Worm (Caenorhabditis elegans) whole organism, L4 larva: ENCODE measurements around the gene C27H5.2.

Source experiments
- D1046.2 ChIP-seq: fragments of 200-800 bp; sonication (Bioruptor generic); IDR thresholded peaks from 2 replicates; pipeline ENCODE4 v1.3.6; 2022; ENCODE audit warnings: missing genetic modification characterization, missing compliant biosample characterization
- F10B5.3 ChIP-seq: sonication (generic microtip); optimal IDR thresholded peaks from 2 replicates; lab custom pipeline; 2016; ENCODE audit warnings: mild to moderate bottlenecking, missing genetic modification characterization, missing compliant biosample characterization
- F26F4.8 ChIP-seq: fragments of 200-800 bp; sonication (Bioruptor generic); conservative IDR thresholded peaks from 2 replicates; pipeline ENCODE4 v1.3.6; 2022; ENCODE audit warnings: missing genetic modification characterization, missing compliant biosample characterization
- F49E8.2 ChIP-seq: sonication (generic microtip); optimal IDR thresholded peaks from 2 replicates; lab custom pipeline; 2016; ENCODE audit warnings: missing compliant biosample characterization, mild to moderate bottlenecking, missing genetic modification characterization, borderline replicate concordance
- R02D3.7 ChIP-seq: fragments of 150-350 bp; sonication (generic microtip); optimal IDR thresholded peaks from 3 replicates; lab custom pipeline; 2014; ENCODE audit warnings: missing biosample characterization, missing genetic modification characterization
- Y105C5A.15 ChIP-seq: fragments of 200-800 bp; sonication (Bioruptor generic); IDR thresholded peaks from 2 replicates; pipeline ENCODE4 v1.3.6; 2022; ENCODE audit warnings: missing genetic modification characterization, missing compliant biosample characterization
- Y48G9A.11 ChIP-seq: fragments of 200-800 bp; sonication (Bioruptor generic); IDR thresholded peaks from 2 replicates; pipeline ENCODE4 v1.3.6; 2022; ENCODE audit warnings: missing genetic modification reagents, missing genetic modification characterization, missing compliant biosample characterization
- Y75B8A.6 ChIP-seq: fragments of 200-800 bp; sonication (Bioruptor generic); IDR thresholded peaks from 2 replicates; pipeline ENCODE4 v1.3.6; 2022; ENCODE audit warnings: missing genetic modification reagents, missing genetic modification characterization, missing compliant biosample characterization
- ZK337.2 ChIP-seq: fragments of 200-800 bp; sonication (Bioruptor generic); IDR thresholded peaks from 2 replicates; pipeline ENCODE4 v1.3.6; 2022; ENCODE audit warnings: missing genetic modification reagents, missing genetic modification characterization, missing compliant biosample characterization
- ZK546.5 ChIP-seq, 2 experiments: sonication (generic microtip); optimal IDR thresholded peaks; 2 replicates each; lab custom pipeline; 2017; ENCODE audit warnings: missing biosample characterization in 2 of 2, missing genetic modification characterization in 2 of 2
- aly-2 ChIP-seq: sonication (generic microtip); optimal IDR thresholded peaks from 2 replicates; lab custom pipeline; 2018; ENCODE audit warnings: missing biosample characterization, missing genetic modification characterization
- ama-1 ChIP-seq: fragments of 150-350 bp; optimal IDR thresholded peaks from 2 replicates; lab custom pipeline; 2014; ENCODE audit warnings: inconsistent platforms, mixed read lengths
- ceh-20 ChIP-seq: fragments of 200-800 bp; sonication (Bioruptor generic); IDR thresholded peaks from 2 replicates; pipeline ENCODE4 v1.3.6; 2022; ENCODE audit warnings: missing genetic modification reagents, missing genetic modification characterization, missing compliant biosample characterization
- ceh-62 ChIP-seq: sonication (generic microtip); optimal IDR thresholded peaks from 2 replicates; lab custom pipeline; 2017; ENCODE audit warnings: missing biosample characterization, missing genetic modification characterization
- ceh-82 ChIP-seq: sonication (generic microtip); optimal IDR thresholded peaks from 2 replicates; lab custom pipeline; 2017; ENCODE audit warnings: missing biosample characterization, missing genetic modification characterization
- ces-1 ChIP-seq: fragments of 150-350 bp; sonication (generic microtip); optimal IDR thresholded peaks from 4 replicates; lab custom pipeline; 2014; ENCODE audit warnings: missing biosample characterization, missing genetic modification reagents, missing genetic modification characterization
- cey-2 ChIP-seq: sonication (generic microtip); optimal IDR thresholded peaks from 3 replicates; lab custom pipeline; 2017; ENCODE audit warnings: missing genetic modification characterization, mild to moderate bottlenecking, missing compliant biosample characterization, antibody characterized with exemption, borderline replicate concordance; ENCODE audit not compliant: insufficient read depth
- daf-8 ChIP-seq: fragments of 200-800 bp; sonication (Bioruptor generic); IDR thresholded peaks from 2 replicates; pipeline ENCODE4 v1.3.6; 2022; ENCODE audit warnings: missing genetic modification characterization, missing compliant biosample characterization
- dmd-6 ChIP-seq: fragments of 200-800 bp; sonication (Bioruptor generic); IDR thresholded peaks from 2 replicates; pipeline ENCODE4 v1.3.6; 2022; ENCODE audit warnings: missing genetic modification reagents, missing genetic modification characterization, missing compliant biosample characterization
- dmd-9 ChIP-seq: fragments of 200-800 bp; sonication (Bioruptor generic); IDR thresholded peaks from 2 replicates; pipeline ENCODE4 v1.3.6; 2022; ENCODE audit warnings: missing genetic modification reagents, missing genetic modification characterization, missing compliant biosample characterization
- egl-27 ChIP-seq: sonication (generic microtip); optimal IDR thresholded peaks from 3 replicates; lab custom pipeline; 2017; ENCODE audit warnings: missing biosample characterization, missing genetic modification reagents, missing genetic modification characterization
- egl-43 ChIP-seq: fragments of 200-800 bp; sonication (Bioruptor generic); IDR thresholded peaks from 2 replicates; pipeline ENCODE4 v1.3.6; 2022; ENCODE audit warnings: missing genetic modification reagents, missing genetic modification characterization, missing compliant biosample characterization
- hif-1 ChIP-seq, 2 experiments: sonication (generic microtip); optimal IDR thresholded peaks; 2 replicates each; lab custom pipeline; 2016 to 2017; ENCODE audit warnings: missing compliant biosample characterization in 2 of 2, missing genetic modification characterization in 2 of 2, missing genetic modification reagents in 2 of 2, missing genotype in 2 of 2, mild to moderate bottlenecking in 1 of 2
- jun-1 ChIP-seq: fragments of 150-350 bp; optimal IDR thresholded peaks from 2 replicates; lab custom pipeline; 2014; ENCODE audit warnings: missing biosample characterization, missing genetic modification reagents, missing genetic modification characterization
- lim-7 ChIP-seq: fragments of 200-800 bp; sonication (Bioruptor generic); IDR thresholded peaks from 2 replicates; pipeline ENCODE4 v1.3.6; 2022; ENCODE audit warnings: missing genetic modification characterization, missing compliant biosample characterization
- lin-1 ChIP-seq: fragments of 200-800 bp; sonication (Bioruptor generic); IDR thresholded peaks from 2 replicates; pipeline ENCODE4 v1.3.6; 2022; ENCODE audit warnings: missing genetic modification reagents, missing genetic modification characterization, missing compliant biosample characterization
- lsy-2 ChIP-seq, 2 experiments: fragments of 150-350 bp in 1 of 2; sonication (generic microtip) in 1 of 2; optimal IDR thresholded peaks; 2 replicates each; lab custom pipeline; 2014 to 2017; ENCODE audit warnings: missing biosample characterization in 2 of 2, missing genetic modification characterization in 2 of 2
- mdl-1 ChIP-seq, 2 experiments: fragments of 150-350 bp in 1 of 2; sonication (generic microtip) in 1 of 2; optimal IDR thresholded peaks; 2 replicates each; lab custom pipeline; 2014 to 2017; ENCODE audit warnings: missing biosample characterization in 2 of 2, missing genetic modification characterization in 2 of 2
- nhr-11 ChIP-seq: fragments of 150-350 bp; optimal IDR thresholded peaks from 2 replicates; lab custom pipeline; 2014; ENCODE audit warnings: missing biosample characterization, missing genetic modification characterization
- nhr-41 ChIP-seq: fragments of 200-800 bp; sonication (Bioruptor generic); IDR thresholded peaks from 2 replicates; pipeline ENCODE4 v1.3.6; 2022; ENCODE audit warnings: missing genetic modification reagents, missing genetic modification characterization, missing compliant biosample characterization
- nhr-77 ChIP-seq: fragments of 150-350 bp; optimal IDR thresholded peaks from 2 replicates; lab custom pipeline; 2014; ENCODE audit warnings: missing biosample characterization, missing genetic modification characterization
- php-3 ChIP-seq: fragments of 200-800 bp; sonication (Bioruptor generic); IDR thresholded peaks from 2 replicates; pipeline ENCODE4 v1.3.6; 2022; ENCODE audit warnings: missing genetic modification reagents, missing genetic modification characterization, missing compliant biosample characterization
- skn-1 ChIP-seq: fragments of 150-350 bp; optimal IDR thresholded peaks from 2 replicates; lab custom pipeline; 2014; ENCODE audit warnings: missing biosample characterization, missing genetic modification characterization
- snpc-1.2 ChIP-seq: fragments of 200-800 bp; sonication (Bioruptor generic); IDR thresholded peaks from 2 replicates; pipeline ENCODE4 v1.3.6; 2022; ENCODE audit warnings: missing genetic modification reagents, missing genetic modification characterization, missing compliant biosample characterization
- unc-39 ChIP-seq: sonication (generic microtip); optimal IDR thresholded peaks from 2 replicates; lab custom pipeline; 2017; ENCODE audit warnings: missing biosample characterization, missing genetic modification characterization
- unc-62 ChIP-seq, 3 experiments: fragments of 150-350 bp in 1 of 3; sonication (generic microtip); optimal IDR thresholded peaks in 2 of 3; peaks in 1 of 3; 1 replicate in 1 of 3; 2 replicates in 2 of 3; lab custom pipeline; 2014 to 2017; ENCODE audit warnings: missing biosample characterization in 3 of 3, missing genetic modification characterization in 3 of 3, missing genetic modification reagents in 3 of 3, missing genotype in 1 of 3
- zag-1 ChIP-seq: fragments of 150-350 bp; optimal IDR thresholded peaks from 2 replicates; lab custom pipeline; 2014; ENCODE audit warnings: missing biosample characterization, missing genetic modification characterization
- ztf-7 ChIP-seq: fragments of 150-350 bp; optimal IDR thresholded peaks from 2 replicates; lab custom pipeline; 2014; ENCODE audit warnings: missing biosample characterization, missing genetic modification characterization

Gene C27H5.2

ce11 chrII:7200051-7200599 is 44.7 kb downstream of the C27H5.2 start, which contains the start of gene pcrg-1 (continued):
- TF ChIP-seq ceh-20: peak; percentile 79
- TF ChIP-seq php-3: peak; percentile 84
- no peak for TF ChIP-seq jun-1 (tag; lab: Kevin White, UChicago)
- peak; percentile 95 for TF ChIP-seq F26F4.8 (GFP tag; lab: Robert Waterston, UW)
- no peak for TF ChIP-seq egl-27 (tag; lab: Kevin White, UChicago)
- TF ChIP-seq lsy-2 (tag; optimal IDR thresholded peaks at IDR 0.05; lab: Kevin White, UChicago): peak in 1 of 2 experiments; percentile 69
- no peak for TF ChIP-seq ceh-62
- peak; percentile 97 for TF ChIP-seq egl-43 (GFP tag; lab: Robert Waterston, UW)
- no peak for TF ChIP-seq ceh-82
- no peak for TF ChIP-seq cey-2
- no peak for TF ChIP-seq ces-1 (GFP tag; lab: Kevin White, UChicago)
- peak; percentile 57 for TF ChIP-seq ztf-7 (tag; lab: Kevin White, UChicago)
- no peak for TF ChIP-seq nhr-11
- TF ChIP-seq zag-1 (tag; lab: Kevin White, UChicago): no peak
- peak; percentile 78; the same call in 1 of the 2 replicates for TF ChIP-seq dmd-9 (GFP tag; lab: Robert Waterston, UW)
- TF ChIP-seq nhr-41 (GFP tag; lab: Robert Waterston, UW): peak; percentile 89
- no peak for TF ChIP-seq skn-1 (tag; lab: Kevin White, UChicago)
- no peak for TF ChIP-seq ama-1 (lab: Kevin White, UChicago)
- TF ChIP-seq F10B5.3: peak; percentile 72
- TF ChIP-seq F49E8.2: peak; percentile 73
- no peak for TF ChIP-seq aly-2 (tag; lab: Kevin White, UChicago)

- TF ChIP-seq dmd-6 (GFP tag; lab: Robert Waterston, UW) (no peak), unc-39 (tag; lab: Kevin White, UChicago) (no peak), egl-43 (GFP tag; lab: Robert Waterston, UW) (no peak), nhr-77 (tag; lab: Kevin White, UChicago) (no peak), aly-2 (tag; lab: Kevin White, UChicago) (no peak), R02D3.7 (tag; lab: Kevin White, UChicago) (no peak), lim-7 (GFP tag; lab: Robert Waterston, UW) (no peak), ZK337.2 (no peak), D1046.2 (no peak), hif-1 (tag; optimal IDR thresholded peaks at IDR 0.05; lab: Kevin White, UChicago) (no peak), Y75B8A.6 (GFP tag; lab: Robert Waterston, UW) (no peak)
These were observed 47.7 kb downstream of the C27H5.2 start, which contains the start of gene srd-56 for ce11 chrII:7203110-7203509. Gene srd-56, minus strand, starts transcription at chrII:7203210.

- TF ChIP-seq mdl-1 (tag; optimal IDR thresholded peaks at IDR 0.05; lab: Kevin White, UChicago) (no peak), Y105C5A.15 (GFP tag; lab: Robert Waterston, UW) (no peak)
These were observed 49.6 kb downstream of the C27H5.2 start, which contains the start of gene srd-58 for ce11 chrII:7204951-7205350. Gene srd-58, minus strand, starts transcription at chrII:7205051.

- TF ChIP-seq snpc-1.2 (GFP tag; lab: Robert Waterston, UW): no peak
These were observed 50.0 kb downstream of the C27H5.2 start, which contains the start of gene srd-59 for ce11 chrII:7205388-7205787. Gene srd-59, plus strand, starts transcription at chrII:7205688.

ce11 chrII:7207649-7208048 is 52.3 kb downstream of the C27H5.2 start:
- TF ChIP-seq ZK546.5 (tag; optimal IDR thresholded peaks at IDR 0.05; lab: Kevin White, UChicago) (no peak), Y48G9A.11 (no peak), lin-1 (GFP tag; lab: Robert Waterston, UW) (no peak), nhr-77 (tag; lab: Kevin White, UChicago) (no peak), daf-8 (GFP tag; lab: Robert Waterston, UW) (no peak), unc-62 (GFP tag; optimal IDR thresholded peaks at IDR 0.05 in 1 of 2; lab: Kevin White, UChicago) (peak in 1 of 2 experiments; percentile 90), unc-62 (tag; optimal IDR thresholded peaks at IDR 0.05; lab: Kevin White, UChicago) (no peak)
